Worm (Caenorhabditis elegans): ENCODE results near the gene K11H12.1.

K11H12.1 gene

ce11 chrIV:653138-653848 lies at the start of gene K11H12.1:
K11H12.1 (minus strand) TSS chrIV:653421.
- TF ChIP-seq ceh-13 (GFP tag; optimal IDR thresholded peaks at IDR 0.05) (no peak), F13C5.2 (tag; optimal IDR thresholded peaks at IDR 0.05) (no peak), ama-1 (optimal IDR thresholded peaks at IDR 0.05) (no peak), ceh-36 (tag; optimal IDR thresholded peaks at IDR 0.05) (no peak), hnd-1 (tag; optimal IDR thresholded peaks at IDR 0.05) (no peak), hmbx-1 (tag; optimal IDR thresholded peaks at IDR 0.05) (no peak), flt-1 (GFP tag; IDR thresholded peaks at IDR 0.05) (no peak), hmg-4 (GFP tag; optimal IDR thresholded peaks at IDR 0.05) (no peak), tbx-37 (GFP tag; conservative IDR thresholded peaks at IDR 0.05) (no peak), ets-7 (tag; optimal IDR thresholded peaks at IDR 0.05) (no peak), aly-1 (tag; optimal IDR thresholded peaks at IDR 0.05) (no peak)

DNA sequence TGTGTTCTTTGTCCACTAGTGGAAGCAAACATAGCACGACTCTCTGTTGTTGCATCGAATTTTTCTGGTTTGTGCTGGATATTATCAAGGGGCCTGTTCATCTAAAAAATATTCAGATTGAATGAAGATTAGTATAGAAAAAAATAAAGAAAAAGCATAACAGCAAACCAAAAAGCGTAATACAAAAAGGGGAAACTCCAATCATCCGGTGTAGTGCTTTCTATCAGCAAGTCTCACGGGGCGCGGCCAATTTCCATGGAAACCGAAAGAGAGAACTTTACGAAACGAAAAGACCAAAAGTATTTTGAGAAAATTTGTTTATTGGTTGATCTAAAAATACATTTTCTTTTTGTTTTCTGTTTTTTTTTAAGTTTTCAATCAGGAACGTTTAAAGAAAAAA lies 45.1 kb upstream of the K11H12.1 start, which contains the start of gene Y55F3C.17:
Y55F3C.17 (minus strand) TSS at position 101 of the 400 bp plus-strand sequence.
- no peak for TF ChIP-seq scrt-1 (GFP tag; IDR thresholded peaks at IDR 0.05)
- TF ChIP-seq ama-1 (optimal IDR thresholded peaks at IDR 0.05) = no peak
- no peak for TF ChIP-seq sea-1 (GFP tag; conservative IDR thresholded peaks at IDR 0.05)
- TF ChIP-seq hmg-4 (GFP tag; optimal IDR thresholded peaks at IDR 0.05) = no peak
- no peak for TF ChIP-seq pes-1 (GFP tag; IDR thresholded peaks at IDR 0.05)
- no peak for TF ChIP-seq tbx-11 (GFP tag; IDR thresholded peaks at IDR 0.05)
- no peak for TF ChIP-seq B0310.2 (tag; optimal IDR thresholded peaks at IDR 0.05)
- no peak for TF ChIP-seq ceh-13 (GFP tag; optimal IDR thresholded peaks at IDR 0.05)
- TF ChIP-seq aly-1 (tag; optimal IDR thresholded peaks at IDR 0.05) = no peak
- no peak for TF ChIP-seq tra-4 (tag; optimal IDR thresholded peaks at IDR 0.05)

- TF ChIP-seq ama-1 (optimal IDR thresholded peaks at IDR 0.05) (no peak), flt-1 (GFP tag; IDR thresholded peaks at IDR 0.05) (no peak), scrt-1 (GFP tag; IDR thresholded peaks at IDR 0.05) (no peak), F13C5.2 (tag; optimal IDR thresholded peaks at IDR 0.05) (no peak), sea-1 (GFP tag; conservative IDR thresholded peaks at IDR 0.05) (no peak), tbx-37 (GFP tag; conservative IDR thresholded peaks at IDR 0.05) (no peak), tra-4 (tag; optimal IDR thresholded peaks at IDR 0.05) (no peak), B0310.2 (tag; optimal IDR thresholded peaks at IDR 0.05) (no peak), aly-1 (tag; optimal IDR thresholded peaks at IDR 0.05) (no peak), tbx-11 (GFP tag; IDR thresholded peaks at IDR 0.05) (no peak), ceh-13 (GFP tag; optimal IDR thresholded peaks at IDR 0.05) (no peak), hmbx-1 (tag; optimal IDR thresholded peaks at IDR 0.05) (no peak)
These were observed 31.5 kb upstream of the K11H12.1 start for ce11 chrIV:684748-685147.

- no peak for TF ChIP-seq ets-7 (tag; optimal IDR thresholded peaks at IDR 0.05)
- TF ChIP-seq hmg-4 (GFP tag; optimal IDR thresholded peaks at IDR 0.05) = no peak
- no peak for TF ChIP-seq flt-1 (GFP tag; IDR thresholded peaks at IDR 0.05)
- TF ChIP-seq tra-4 (tag; optimal IDR thresholded peaks at IDR 0.05) = no peak
These were observed 31.0 kb upstream of the K11H12.1 start, which contains the start of gene cutl-28 for ce11 chrIV:684197-684596. cutl-28 (plus strand) TSS chrIV:684497.

DNA sequence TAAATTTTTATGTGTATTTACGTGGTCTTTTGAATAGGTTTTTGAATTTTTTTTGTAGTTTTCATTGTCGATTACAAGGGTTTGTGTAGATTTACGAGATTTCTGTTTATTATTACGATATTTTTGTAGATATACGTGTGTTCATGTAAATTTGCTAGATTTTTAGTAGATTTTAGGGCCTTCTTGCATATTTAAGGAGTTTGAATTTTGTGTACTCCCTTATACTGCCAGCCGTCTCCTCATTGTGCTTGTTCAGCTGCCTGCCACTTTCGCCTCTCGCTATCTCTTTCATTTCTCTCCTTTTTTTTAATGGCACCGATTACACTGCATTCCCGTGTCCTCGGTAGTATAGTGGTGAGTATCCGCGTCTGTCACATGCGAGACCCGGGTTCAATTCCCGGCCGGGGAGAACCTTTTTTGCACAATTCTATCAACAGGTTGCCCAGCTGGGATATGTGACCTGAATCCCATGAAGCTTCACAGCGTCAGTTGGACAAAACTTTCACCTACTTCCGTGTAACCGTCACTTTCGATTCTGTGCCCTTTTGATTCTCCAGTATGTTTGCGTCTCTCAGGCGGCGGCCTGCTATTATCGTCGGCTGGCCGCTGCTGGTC lies 29.6 kb upstream of the K11H12.1 start:
- TF ChIP-seq tbx-37 (GFP tag; conservative IDR thresholded peaks at IDR 0.05) (peak; percentile 79), scrt-1 (GFP tag; IDR thresholded peaks at IDR 0.05) (peak; percentile 87), pes-1 (GFP tag; IDR thresholded peaks at IDR 0.05) (peak; percentile 89), flt-1 (GFP tag; IDR thresholded peaks at IDR 0.05) (peak; percentile 86), ceh-13 (GFP tag; optimal IDR thresholded peaks at IDR 0.05) (peak; percentile 74), hnd-1 (tag; optimal IDR thresholded peaks at IDR 0.05) (peak; percentile 72), hmg-4 (GFP tag; optimal IDR thresholded peaks at IDR 0.05) (peak; percentile 93), hmbx-1 (tag; optimal IDR thresholded peaks at IDR 0.05) (peak; percentile 41), aly-1 (tag; optimal IDR thresholded peaks at IDR 0.05) (peak; percentile 84), tbx-11 (GFP tag; IDR thresholded peaks at IDR 0.05) (peak; percentile 85), F13C5.2 (tag; optimal IDR thresholded peaks at IDR 0.05) (peak; percentile 70), ama-1 (optimal IDR thresholded peaks at IDR 0.05) (no peak), ceh-36 (tag; optimal IDR thresholded peaks at IDR 0.05) (peak; percentile 68), ets-7 (tag; optimal IDR thresholded peaks at IDR 0.05) (peak; percentile 50), B0310.2 (tag; optimal IDR thresholded peaks at IDR 0.05) (peak; percentile 73), tra-4 (tag; optimal IDR thresholded peaks at IDR 0.05) (peak; percentile 2), sea-1 (GFP tag; conservative IDR thresholded peaks at IDR 0.05) (peak; percentile 85)

- TF ChIP-seq ets-7 (tag; optimal IDR thresholded peaks at IDR 0.05) (no peak), ama-1 (optimal IDR thresholded peaks at IDR 0.05) (no peak), tbx-11 (GFP tag; IDR thresholded peaks at IDR 0.05) (no peak), flt-1 (GFP tag; IDR thresholded peaks at IDR 0.05) (no peak), pes-1 (GFP tag; IDR thresholded peaks at IDR 0.05) (no peak)
These were observed 23.1 kb upstream of the K11H12.1 start, which contains the start of gene K11H12.5 for ce11 chrIV:676280-676679. K11H12.5 (plus strand) TSS chrIV:676580.

DNA sequence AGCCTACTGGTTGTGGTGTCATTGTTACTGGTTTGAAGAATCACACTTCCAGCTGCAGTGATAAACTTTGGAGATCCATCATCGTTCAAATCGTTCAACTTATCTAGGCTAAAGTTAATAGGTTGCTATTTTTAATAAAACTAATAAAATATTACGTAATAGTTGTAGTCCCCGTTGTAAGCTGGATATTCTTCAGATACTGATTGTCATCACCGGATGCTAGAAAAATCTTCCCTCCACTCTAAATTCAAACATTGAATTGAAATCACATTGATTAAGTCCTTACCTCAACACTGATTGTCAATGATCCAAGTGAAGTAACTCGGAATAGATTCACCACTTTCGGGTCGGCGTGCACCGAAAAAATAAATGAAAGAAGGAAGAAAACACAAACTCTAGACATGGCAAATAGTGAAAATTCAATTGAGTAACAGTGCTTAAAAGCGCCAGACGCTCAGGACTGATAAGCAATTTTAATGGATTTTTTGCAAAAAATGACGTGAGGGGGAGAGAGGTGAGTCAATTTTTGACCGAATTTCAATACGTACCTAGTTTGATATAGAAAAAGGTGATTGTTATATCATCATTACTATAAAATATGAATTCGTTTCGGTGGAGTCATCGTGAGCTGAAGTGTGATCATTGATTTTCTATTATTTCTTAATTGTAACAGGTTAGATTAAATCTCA lies 22.4 kb upstream of the K11H12.1 start, which contains the start of the genes K11H12.4 and K11H12.10:
K11H12.4 (minus strand) TSS at position 413 of the 689 bp plus-strand sequence.
K11H12.10 (plus strand) TSS at position 605 of the 689 bp plus-strand sequence.
- TF ChIP-seq B0310.2 (tag; optimal IDR thresholded peaks at IDR 0.05) (no peak), ceh-36 (tag; optimal IDR thresholded peaks at IDR 0.05) (no peak), scrt-1 (GFP tag; IDR thresholded peaks at IDR 0.05) (no peak), F13C5.2 (tag; optimal IDR thresholded peaks at IDR 0.05) (no peak), tra-4 (tag; optimal IDR thresholded peaks at IDR 0.05) (no peak), tbx-11 (GFP tag; IDR thresholded peaks at IDR 0.05) (no peak), pes-1 (GFP tag; IDR thresholded peaks at IDR 0.05) (no peak), ceh-13 (GFP tag; optimal IDR thresholded peaks at IDR 0.05) (no peak), flt-1 (GFP tag; IDR thresholded peaks at IDR 0.05) (no peak), hmbx-1 (tag; optimal IDR thresholded peaks at IDR 0.05) (no peak), tbx-37 (GFP tag; conservative IDR thresholded peaks at IDR 0.05) (no peak), ets-7 (tag; optimal IDR thresholded peaks at IDR 0.05) (no peak), ama-1 (optimal IDR thresholded peaks at IDR 0.05) (no peak), hmg-4 (GFP tag; optimal IDR thresholded peaks at IDR 0.05) (no peak), aly-1 (tag; optimal IDR thresholded peaks at IDR 0.05) (no peak), sea-1 (GFP tag; conservative IDR thresholded peaks at IDR 0.05) (no peak), hnd-1 (tag; optimal IDR thresholded peaks at IDR 0.05) (no peak)

Data from whole organism, early embryonic.